Worm (Caenorhabditis elegans): ENCODE results near the gene nucl-1.

nucl-1 gene

ce11 chrIV:8289505-8289579, at the start of gene nucl-1:
nucl-1 (minus strand) TSS chrIV:8289530.
- TF ChIP-seq Y53F4B.3 (GFP tag; IDR thresholded peaks at IDR 0.05), result no peak
- TF ChIP-seq efl-1 (GFP tag; optimal IDR thresholded peaks at IDR 0.05), result no peak
- TF ChIP-seq D2030.7 (GFP tag; IDR thresholded peaks at IDR 0.05), result no peak
- no peak for TF ChIP-seq him-1 (tag; optimal IDR thresholded peaks at IDR 0.05)
- no peak for TF ChIP-seq mel-28 (tag; optimal IDR thresholded peaks at IDR 0.05; ENCODE audit: borderline replicate concordance)
- no peak for TF ChIP-seq ztf-3 (GFP tag; optimal IDR thresholded peaks at IDR 0.05)
- no peak for TF ChIP-seq aptf-3 (GFP tag; IDR thresholded peaks at IDR 0.05)
- TF ChIP-seq madf-8 (GFP tag; conservative IDR thresholded peaks at IDR 0.05), result no peak
- TF ChIP-seq fkh-3 (tag; optimal IDR thresholded peaks at IDR 0.05), result no peak
- no peak for TF ChIP-seq akir-1 (GFP tag; optimal IDR thresholded peaks at IDR 0.05)
- no peak for TF ChIP-seq unc-130 (GFP tag; optimal IDR thresholded peaks at IDR 0.05)
- TF ChIP-seq tbp1 (GFP tag; optimal IDR thresholded peaks at IDR 0.05), result no peak
- TF ChIP-seq snpc-4 (GFP tag; optimal IDR thresholded peaks at IDR 0.05), result no peak
- TF ChIP-seq snpc-4 (tag; optimal IDR thresholded peaks at IDR 0.05), result no peak
- TF ChIP-seq snpc-3.4 (tag; optimal IDR thresholded peaks at IDR 0.05), result no peak
- TF ChIP-seq sdz-38 (tag; optimal IDR thresholded peaks at IDR 0.05), result no peak
- no peak for TF ChIP-seq B0261.1 (tag; optimal IDR thresholded peaks at IDR 0.05)
- no peak for TF ChIP-seq K11D2.4 (GFP tag; IDR thresholded peaks at IDR 0.05)

ce11 chrIV:8333988-8334863, 44.9 kb upstream of the nucl-1 start, which contains the start of gene his-32:
his-32 (plus strand) TSS chrIV:8334305.
- TF ChIP-seq snpc-1.3 (tag; optimal IDR thresholded peaks at IDR 0.05; ENCODE audit: insufficient read depth), result no peak
- TF ChIP-seq ceh-27 (GFP tag; optimal IDR thresholded peaks at IDR 0.05), result no peak
- TF ChIP-seq pbrm-1 (GFP tag; IDR thresholded peaks at IDR 0.05), result peak; percentile 44; the same call in 1 of the 2 replicates
- TF ChIP-seq egrh-3 (GFP tag; IDR thresholded peaks at IDR 0.05), result peak; percentile 49; the same call in 1 of the 2 replicates
- no peak for TF ChIP-seq ztf-25 (GFP tag; IDR thresholded peaks at IDR 0.05)
- no peak for TF ChIP-seq K11D2.4 (GFP tag; IDR thresholded peaks at IDR 0.05)
- no peak for TF ChIP-seq F55B11.4 (tag; optimal IDR thresholded peaks at IDR 0.05; ENCODE audit: borderline replicate concordance, insufficient read depth)
- TF ChIP-seq F39B2.1 (GFP tag; IDR thresholded peaks at IDR 0.05), result peak; percentile 63; the same call in 1 of the 2 replicates
- TF ChIP-seq ekl-4 (GFP tag; IDR thresholded peaks at IDR 0.05), result peak; percentile 37; the same call in 1 of the 2 replicates

- TF ChIP-seq lag-1 (GFP tag; IDR thresholded peaks at IDR 0.05) (no peak), pha-4 (tag; optimal IDR thresholded peaks at IDR 0.05) (no peak), T26A5.8 (tag; optimal IDR thresholded peaks at IDR 0.05) (no peak)
Observed at ce11 chrIV:8333954-8333987, 44.4 kb upstream of the nucl-1 start, which contains the start of gene his-31. his-31 (minus strand) TSS chrIV:8333983.

ce11 chrIV:8333554-8333953, 44.2 kb upstream of the nucl-1 start:
- no peak for TF ChIP-seq lin-54 (GFP tag; optimal IDR thresholded peaks at IDR 0.05)
- TF ChIP-seq Y56A3A.18 (GFP tag; IDR thresholded peaks at IDR 0.05), result no peak
- no peak for TF ChIP-seq lin-40 (tag; optimal IDR thresholded peaks at IDR 0.05)
- no peak for TF ChIP-seq mcd-1 (GFP tag; IDR thresholded peaks at IDR 0.05)
- TF ChIP-seq lin-26 (GFP tag; IDR thresholded peaks at IDR 0.05), result no peak
- no peak for TF ChIP-seq ets-4 (GFP tag; optimal IDR thresholded peaks at IDR 0.05)

Data from whole organism, young adult.